Fruit fly (Drosophila melanogaster) whole organism, prepupa: ENCODE results near the gene CG11267.

ENCODE experiments used
- CG3032 ChIP-seq: fragments of 200-800 bp; optimal IDR thresholded peaks from 2 replicates; lab custom pipeline; 2019; ENCODE audit warnings: missing biosample characterization, mild to moderate bottlenecking, missing genetic modification characterization, moderate library complexity
- CG32006 ChIP-seq: fragments of 200-800 bp; sonication (Bioruptor generic); optimal IDR thresholded peaks from 3 replicates; lab custom pipeline; 2017; ENCODE audit warnings: missing biosample characterization, mild to moderate bottlenecking, missing genetic modification characterization
- CG6854 ChIP-seq: fragments of 200-800 bp; sonication (Bioruptor generic); optimal IDR thresholded peaks from 2 replicates; lab custom pipeline; 2017; ENCODE audit warnings: missing biosample characterization, mild to moderate bottlenecking, missing genetic modification characterization
- Eip93F ChIP-seq: fragments of 200-800 bp; sonication (Bioruptor generic); optimal IDR thresholded peaks from 2 replicates; lab custom pipeline; 2016; ENCODE audit warnings: missing biosample characterization, mild to moderate bottlenecking, missing genetic modification characterization
- Hr39 ChIP-seq: fragments of 200-800 bp; sonication (Bioruptor generic); optimal IDR thresholded peaks from 2 replicates; lab custom pipeline; 2016; ENCODE audit warnings: missing biosample characterization, missing genetic modification characterization
- Lpt ChIP-seq: fragments of 200-800 bp; sonication (Bioruptor generic); optimal IDR thresholded peaks from 3 replicates; lab custom pipeline; 2016; ENCODE audit warnings: missing biosample characterization, missing genetic modification characterization
- achi ChIP-seq: fragments of 200-800 bp; sonication (Bioruptor generic); optimal IDR thresholded peaks from 3 replicates; lab custom pipeline; 2016; ENCODE audit warnings: missing biosample characterization, missing genetic modification characterization
- eg ChIP-seq: fragments of 200-800 bp; sonication (Bioruptor generic); IDR thresholded peaks from 3 replicates; pipeline ENCODE4 v1.3.6; 2022; ENCODE audit warnings: missing biosample characterization, missing genetic modification characterization
- salr ChIP-seq, 2 experiments: fragments of 200-800 bp; sonication (Bioruptor generic); optimal IDR thresholded peaks; 3 replicates each; lab custom pipeline; 2016 to 2018; ENCODE audit warnings: missing biosample characterization in 2 of 2, missing genetic modification characterization in 2 of 2, mild to moderate bottlenecking in 1 of 2
- ss ChIP-seq, 2 experiments: fragments of 200-800 bp; sonication (Bioruptor generic); optimal IDR thresholded peaks; 2 replicates in 1 of 2; 3 replicates in 1 of 2; lab custom pipeline; 2017 to 2018; ENCODE audit warnings: mild to moderate bottlenecking in 2 of 2, missing biosample characterization in 2 of 2, missing genetic modification characterization in 2 of 2, moderate library complexity in 1 of 2
- svp ChIP-seq: fragments of 200-800 bp; sonication (Bioruptor generic); peaks from one replicate; lab custom pipeline; 2016; ENCODE audit warnings: missing biosample characterization, missing genetic modification characterization

- TF ChIP-seq salr (GFP tag; optimal IDR thresholded peaks at IDR 0.05; lab: Kevin White, UChicago) = peak in 1 of 2 experiments; percentile 92
- TF ChIP-seq CG32006 (GFP tag; lab: Kevin White, UChicago) = peak; percentile 34
- peak; percentile 84 for TF ChIP-seq eg (GFP tag; lab: Robert Waterston, UW)
- no peak for TF ChIP-seq Eip93F (GFP tag; lab: Kevin White, UChicago)
- TF ChIP-seq Hr39 (GFP tag; lab: Kevin White, UChicago) = peak; percentile 79
- peak; percentile 75 for TF ChIP-seq achi (GFP tag; lab: Kevin White, UChicago)
- TF ChIP-seq svp (GFP tag; lab: Kevin White, UChicago) = peak; percentile 84
- peak; percentile 89 to 95 for TF ChIP-seq ss (GFP tag; optimal IDR thresholded peaks at IDR 0.05; lab: Kevin White, UChicago)
- peak; percentile 69 for TF ChIP-seq CG3032 (tag; lab: Kevin White, UChicago)
- no peak for TF ChIP-seq Lpt
- peak; percentile 99 for TF ChIP-seq CG6854 (GFP tag; lab: Kevin White, UChicago)
Measured at dm6 chr3L:13041292-13042067, 25.6 kb downstream of the CG11267 start, which contains the start of gene RpS4.
